Fruit fly (Drosophila melanogaster): ENCODE results near the gene RpL9.
A peak's percentile ranks its signal among the peaks of the same experiment; 100 is the strongest.

RpL9 gene

DNA sequence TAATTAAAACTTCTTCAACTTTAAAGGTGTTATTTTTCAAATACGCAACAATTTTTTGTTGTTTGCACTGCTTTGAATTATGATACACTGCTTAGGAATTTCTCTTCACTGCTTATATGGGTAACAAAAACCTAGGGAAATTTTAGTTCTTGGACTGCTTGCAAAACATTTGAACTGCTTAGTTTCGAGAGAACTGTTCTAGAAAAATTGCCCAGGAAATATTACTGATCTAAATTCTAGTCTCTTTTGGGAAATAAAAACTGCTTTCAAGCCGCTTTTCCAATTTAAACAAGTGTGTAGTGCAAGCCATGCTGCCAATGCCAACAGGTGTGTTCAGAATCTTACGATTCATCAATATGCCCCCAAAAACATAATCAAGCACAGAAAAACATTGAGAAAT, 39.5 kb downstream of the RpL9 start (continued):
- peak; percentile 16 for TF ChIP-seq Hmr (GFP tag; optimal IDR thresholded peaks at IDR 0.05)
- TF ChIP-seq kah (GFP tag; optimal IDR thresholded peaks at IDR 0.05), result peak; percentile 74
- TF ChIP-seq pzg (GFP tag; optimal IDR thresholded peaks at IDR 0.05), result peak; percentile 9
- no peak for TF ChIP-seq lab (GFP tag; optimal IDR thresholded peaks at IDR 0.05)
- peak in 1 of 2 experiments; percentile 92 for TF ChIP-seq Eip74EF (GFP tag; optimal IDR thresholded peaks at IDR 0.05)
- no peak for TF ChIP-seq Lim3 (GFP tag; IDR thresholded peaks at IDR 0.05)
- TF ChIP-seq knrl (GFP tag; IDR thresholded peaks at IDR 0.05; ENCODE audit: partially characterized antibody), result peak; percentile 64; the same call in 1 of the 3 replicates
- TF ChIP-seq nerfin-1 (tag; optimal IDR thresholded peaks at IDR 0.05), result peak; percentile 32
- peak; percentile 49 for TF ChIP-seq pita (GFP tag; optimal IDR thresholded peaks at IDR 0.05)
- TF ChIP-seq chif (GFP tag; optimal IDR thresholded peaks at IDR 0.05), result peak in 1 of 2 experiments; percentile 34
- peak; percentile 31 for TF ChIP-seq Dp (GFP tag; optimal IDR thresholded peaks at IDR 0.05)
- no peak for TF ChIP-seq yki (optimal IDR thresholded peaks at IDR 0.05)
- peak; percentile 42 for TF ChIP-seq CG9817 (tag; optimal IDR thresholded peaks at IDR 0.05)
- peak; percentile 46 for TF ChIP-seq CG10267 (tag; optimal IDR thresholded peaks at IDR 0.05)
- peak; percentile 58; the same call in 2 of the 3 replicates for TF ChIP-seq CG6791 (GFP tag; IDR thresholded peaks at IDR 0.05; ENCODE audit: partially characterized antibody)
- TF ChIP-seq CG2712 (tag; optimal IDR thresholded peaks at IDR 0.05), result peak; percentile 61
- peak; percentile 27 for TF ChIP-seq CG4820 (GFP tag; optimal IDR thresholded peaks at IDR 0.05)
- peak; percentile 93 for TF ChIP-seq stwl (tag; optimal IDR thresholded peaks at IDR 0.05)
- peak; percentile 100 for TF ChIP-seq CG31365 (tag; optimal IDR thresholded peaks at IDR 0.05)

DNA sequence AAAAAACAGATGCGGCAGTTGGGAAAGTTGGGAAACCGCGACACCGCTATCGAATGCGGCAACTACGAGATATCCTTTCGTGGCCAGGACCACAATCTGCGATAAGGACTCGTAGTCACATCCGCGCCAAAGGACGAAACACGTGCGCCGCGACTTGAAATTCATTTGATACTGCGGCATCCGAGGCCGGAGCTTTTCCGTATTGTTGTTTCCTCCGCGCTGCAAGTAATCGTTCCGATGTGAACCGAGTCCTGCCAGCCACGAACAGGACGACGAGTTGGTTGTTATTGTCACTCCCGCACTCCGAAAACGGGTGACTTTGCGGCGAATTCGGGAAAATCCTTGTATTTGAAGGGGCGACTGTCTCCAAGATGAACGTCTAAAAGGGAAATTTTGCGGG, 40.0 kb downstream of the RpL9 start, which contains the start of gene dpr2:
dpr2 (minus strand) TSS at position 175 of the 400 bp plus-strand sequence.
- TF ChIP-seq Dp (GFP tag; optimal IDR thresholded peaks at IDR 0.05) (no peak), CG2202 (tag; optimal IDR thresholded peaks at IDR 0.05) (no peak), rib (GFP tag; IDR thresholded peaks at IDR 0.05) (no peak), Deaf1 (tag; optimal IDR thresholded peaks at IDR 0.05) (peak; percentile 94), z (GFP tag; IDR thresholded peaks at IDR 0.05) (0 out of 3 replicates have a peak, but pooled peaks have one; percentile 23), CG17912 (GFP tag; optimal IDR thresholded peaks at IDR 0.05) (no peak), sens (GFP tag) (no peak), CG1832 (GFP tag; optimal IDR thresholded peaks at IDR 0.05) (no peak), CG31388 (GFP tag; optimal IDR thresholded peaks at IDR 0.05) (no peak)

Measured in whole organism, embryonic.